Worm (Caenorhabditis elegans): ENCODE data around the gene srsx-11.

DNA sequence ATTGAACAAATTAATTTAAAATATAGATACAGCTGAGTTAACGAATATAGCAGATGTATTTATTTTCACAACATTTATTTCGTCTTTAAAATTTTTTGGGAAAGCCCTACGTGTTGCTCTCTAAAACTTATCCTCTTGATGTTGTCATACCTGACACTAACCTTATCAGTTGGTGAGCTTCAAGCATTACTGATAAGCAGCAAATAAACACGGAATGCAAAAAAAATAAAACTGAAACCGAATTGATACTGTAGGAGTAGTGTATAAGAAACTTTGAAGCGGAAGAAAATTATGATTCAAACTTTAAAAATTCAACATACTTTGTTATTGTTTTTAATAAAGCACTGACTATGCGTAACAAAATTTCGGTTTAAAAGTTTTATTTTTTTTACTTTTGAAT lies 43.9 kb downstream of the srsx-11 start:
- TF ChIP-seq mep-1 (tag; optimal IDR thresholded peaks at IDR 0.05) (no peak), mef-2 (tag; optimal IDR thresholded peaks at IDR 0.05) (no peak), lin-35 (GFP tag; optimal IDR thresholded peaks at IDR 0.05) (no peak), ama-1 (optimal IDR thresholded peaks at IDR 0.05) (no peak), ceh-82 (tag; optimal IDR thresholded peaks at IDR 0.05) (no peak)

All from whole organism, L1 larva.